Fruit fly (Drosophila melanogaster) whole organism, adult: Measurements from ENCODE around the gene CG42586.

ENCODE experiments used
- CG1620 ChIP-seq: fragments of 200-800 bp; sonication (Bioruptor generic); optimal IDR thresholded peaks from 2 replicates; lab custom pipeline; 2016; ENCODE audit warnings: missing biosample characterization, missing genetic modification characterization
- CG33017 ChIP-seq: fragments of 200-800 bp; sonication (Bioruptor generic); optimal IDR thresholded peaks from 2 replicates; lab custom pipeline; 2018; ENCODE audit warnings: missing biosample characterization, mild to moderate bottlenecking, missing genetic modification characterization, moderate library complexity
- Mnt ChIP-seq: fragments of 200-800 bp; sonication (Bioruptor generic); optimal IDR thresholded peaks from 2 replicates; lab custom pipeline; 2016; ENCODE audit warnings: missing biosample characterization, mild to moderate bottlenecking, missing genetic modification characterization
- bab1 ChIP-seq: fragments of 200-800 bp; sonication (Bioruptor generic); optimal IDR thresholded peaks from 3 replicates; lab custom pipeline; 2019; ENCODE audit warnings: missing biosample characterization, mild to moderate bottlenecking, missing genetic modification characterization, moderate library complexity
- kay ChIP-seq: fragments of 200-800 bp; sonication (Bioruptor generic); peaks from one replicate; lab custom pipeline; 2016; ENCODE audit warnings: missing biosample characterization, missing genetic modification characterization, borderline replicate concordance
- pad ChIP-seq: fragments of 200-800 bp; sonication (Bioruptor generic); optimal IDR thresholded peaks from 3 replicates; lab custom pipeline; 2017; ENCODE audit warnings: missing biosample characterization, missing genetic modification characterization, mild to moderate bottlenecking, moderate library complexity, missing genetic modification reagents

dm6 chr2L:14712245-14712644, 29.4 kb downstream of the CG42586 start, which contains the start of gene CG15282:
- TF ChIP-seq bab1 (no peak), kay (GFP tag; lab: Kevin White, UChicago) (no peak), Mnt (GFP tag; lab: Kevin White, UChicago) (no peak), CG33017 (tag; lab: Kevin White, UChicago) (no peak), pad (GFP tag; lab: Kevin White, UChicago) (no peak), CG1620 (GFP tag; lab: Kevin White, UChicago) (no peak)
